Comparison of ENCODE assay signal across 7 worm cellular contexts in genomic region chrII:8016761-8017160, ce11.
A peak's percentile ranks its signal among the peaks of the same experiment; 100 is the strongest.
TF ChIP-seq lines count a peak whose summit lies in the region.

No protein-coding gene starts in this region.

TF ChIP-seq in whole organism, L1 larva, 84 proteins besides CTCF, POLR2A, EP300 and RAD21 (continues in another document):
- TF ChIP-seq ceh-88 (GFP tag; IDR thresholded peaks at IDR 0.05; lab: Robert Waterston, UW) (peak; percentile 22; the same call in 1 of the 2 replicates), pqm-1 (tag; optimal IDR thresholded peaks at IDR 0.05; lab: Kevin White, UChicago) (no peak), egl-13 (tag; optimal IDR thresholded peaks at IDR 0.05; lab: Kevin White, UChicago) (no peak), mdl-1 (tag; optimal IDR thresholded peaks at IDR 0.05; lab: Kevin White, UChicago) (peak; percentile 19 to 95), ceh-63 (GFP tag; optimal IDR thresholded peaks at IDR 0.05; lab: Kevin White, UChicago) (no peak), nhr-47 (tag; optimal IDR thresholded peaks at IDR 0.05; lab: Kevin White, UChicago) (peak; percentile 53), lir-3 (tag; optimal IDR thresholded peaks at IDR 0.05; lab: Kevin White, UChicago; ENCODE audit: poor library complexity) (peak; percentile 65), fkh-8 (tag; optimal IDR thresholded peaks at IDR 0.05; lab: Kevin White, UChicago) (no peak), zip-4 (GFP tag; optimal IDR thresholded peaks at IDR 0.05; lab: Kevin White, UChicago) (no peak), nhr-90 (tag; optimal IDR thresholded peaks at IDR 0.05; lab: Kevin White, UChicago; ENCODE audit: poor library complexity) (peak; percentile 89), xbp-1 (tag; optimal IDR thresholded peaks at IDR 0.05; lab: Kevin White, UChicago) (peak; percentile 43), fos-1 (tag; optimal IDR thresholded peaks at IDR 0.05; lab: Kevin White, UChicago) (no peak), egl-27 (tag; optimal IDR thresholded peaks at IDR 0.05; lab: Kevin White, UChicago) (peak; percentile 23 to 39)

TF ChIP-seq in whole organism, L2 larva, 48 proteins besides CTCF, POLR2A, EP300 and RAD21 (continues in another document):
- TF ChIP-seq nhr-237 (tag; optimal IDR thresholded peaks at IDR 0.05; lab: Kevin White, UChicago) (no peak), fos-1 (tag; optimal IDR thresholded peaks at IDR 0.05; lab: Kevin White, UChicago) (peak; percentile 75), ztf-11 (tag; optimal IDR thresholded peaks at IDR 0.05; lab: Kevin White, UChicago) (no peak), nhr-10 (tag; optimal IDR thresholded peaks at IDR 0.05; lab: Kevin White, UChicago) (no peak), nhr-6 (tag; optimal IDR thresholded peaks at IDR 0.05; lab: Kevin White, UChicago) (peak; percentile 51), ceh-82 (tag; optimal IDR thresholded peaks at IDR 0.05; lab: Kevin White, UChicago) (no peak), egl-27 (tag; optimal IDR thresholded peaks at IDR 0.05; lab: Kevin White, UChicago) (peak; percentile 51), ceh-16 (tag; optimal IDR thresholded peaks at IDR 0.05; lab: Kevin White, UChicago) (peak; percentile 38), zag-1 (tag; optimal IDR thresholded peaks at IDR 0.05; lab: Kevin White, UChicago) (no peak), lin-39 (tag; optimal IDR thresholded peaks at IDR 0.05; lab: Kevin White, UChicago) (no peak), lin-11 (tag; optimal IDR thresholded peaks at IDR 0.05; lab: Kevin White, UChicago) (no peak), unc-62 (GFP tag; optimal IDR thresholded peaks at IDR 0.05; lab: Kevin White, UChicago) (no peak), nhr-21 (tag; optimal IDR thresholded peaks at IDR 0.05; lab: Kevin White, UChicago) (peak; percentile 97), skn-1 (tag; optimal IDR thresholded peaks at IDR 0.05; lab: Kevin White, UChicago) (no peak)

TF ChIP-seq in whole organism, L3 larva, 47 proteins besides CTCF, POLR2A, EP300 and RAD21 (continues in another document):
- TF ChIP-seq nhr-43 (tag; optimal IDR thresholded peaks at IDR 0.05; lab: Kevin White, UChicago; ENCODE audit: poor library complexity, severe bottlenecking) (peak; percentile 91), ama-1 (optimal IDR thresholded peaks at IDR 0.05; lab: Kevin White, UChicago) (peak; percentile 57), nhr-23 (tag; optimal IDR thresholded peaks at IDR 0.05; lab: Kevin White, UChicago) (peak; percentile 96), tbx-2 (tag; optimal IDR thresholded peaks at IDR 0.05; lab: Kevin White, UChicago) (peak; percentile 26), ZK546.5 (tag; optimal IDR thresholded peaks at IDR 0.05; lab: Kevin White, UChicago) (no peak), zag-1 (tag; optimal IDR thresholded peaks at IDR 0.05; lab: Kevin White, UChicago) (no peak), elt-2 (tag; optimal IDR thresholded peaks at IDR 0.05; lab: Kevin White, UChicago) (peak; percentile 89), mml-1 (tag; optimal IDR thresholded peaks at IDR 0.05; lab: Kevin White, UChicago) (no peak), pha-4 (tag; optimal IDR thresholded peaks at IDR 0.05; lab: Kevin White, UChicago) (peak; percentile 32), snpc-4 (tag; optimal IDR thresholded peaks at IDR 0.05; lab: Kevin White, UChicago) (no peak), ceh-28 (tag; optimal IDR thresholded peaks at IDR 0.05; lab: Kevin White, UChicago) (peak; percentile 34), jun-1 (tag; optimal IDR thresholded peaks at IDR 0.05; lab: Kevin White, UChicago) (peak; percentile 83), pqm-1 (tag; optimal IDR thresholded peaks at IDR 0.05; lab: Kevin White, UChicago) (peak; percentile 96)

TF ChIP-seq in whole organism, L4 larva, 104 proteins besides CTCF, POLR2A, EP300 and RAD21 (continues in another document):
- TF ChIP-seq aha-1 (tag; lab: Kevin White, UChicago) (peak; percentile 97), jun-1 (tag; optimal IDR thresholded peaks at IDR 0.05; lab: Kevin White, UChicago) (peak; percentile 48), madf-5 (GFP tag; IDR thresholded peaks at IDR 0.05; lab: Robert Waterston, UW) (0 out of 4 replicates have a peak, but pooled peaks of 1 of the 2 experiments have one; percentile 14), T26A8.4 (GFP tag; IDR thresholded peaks at IDR 0.05; lab: Robert Waterston, UW) (0 out of 2 replicates have a peak, but pooled peaks have one; percentile 34), snpc-4 (tag; optimal IDR thresholded peaks at IDR 0.05; lab: Kevin White, UChicago) (no peak), saeg-2 (GFP tag; IDR thresholded peaks at IDR 0.05; lab: Robert Waterston, UW) (peak; percentile 68; the same call in 1 of the 2 replicates), arid-1 (GFP tag; conservative IDR thresholded peaks at IDR 0.05; lab: Robert Waterston, UW) (peak; percentile 47; the same call in 1 of the 2 replicates), nhr-237 (tag; optimal IDR thresholded peaks at IDR 0.05; lab: Kevin White, UChicago) (no peak), hif-1 (tag; optimal IDR thresholded peaks at IDR 0.05; lab: Kevin White, UChicago) (peak in 1 of 2 experiments; percentile 81), nhr-48 (tag; optimal IDR thresholded peaks at IDR 0.05; lab: Kevin White, UChicago) (peak; percentile 96), nhr-25 (tag; optimal IDR thresholded peaks at IDR 0.05; lab: Kevin White, UChicago; ENCODE audit: borderline replicate concordance, insufficient read depth) (peak; percentile 53), lin-13 (GFP tag; optimal IDR thresholded peaks at IDR 0.05; lab: Kevin White, UChicago) (peak; percentile 13)

TF ChIP-seq in whole organism, late embryonic, 69 proteins besides CTCF, POLR2A, EP300 and RAD21:
- no peak for TF ChIP-seq hlh-15 (tag; optimal IDR thresholded peaks at IDR 0.05; lab: Kevin White, UChicago)
- TF ChIP-seq hlh-30 (tag; optimal IDR thresholded peaks at IDR 0.05; lab: Kevin White, UChicago; ENCODE audit: insufficient read depth): peak; percentile 78
- no peak for TF ChIP-seq nhr-11 (tag; optimal IDR thresholded peaks at IDR 0.05; lab: Kevin White, UChicago)
- TF ChIP-seq pros-1 (tag; optimal IDR thresholded peaks at IDR 0.05; lab: Kevin White, UChicago): no peak

TF ChIP-seq in whole organism, mixed stage, embryonic, 35 proteins besides CTCF, POLR2A, EP300 and RAD21:
- TF ChIP-seq ztf-11 (tag; optimal IDR thresholded peaks at IDR 0.05; lab: Kevin White, UChicago) (no peak), elt-1 (tag; optimal IDR thresholded peaks at IDR 0.05; lab: Kevin White, UChicago; ENCODE audit: borderline replicate concordance, insufficient read depth) (no peak), zip-8 (tag; optimal IDR thresholded peaks at IDR 0.05; lab: Kevin White, UChicago) (peak; percentile 2), unc-39 (tag; optimal IDR thresholded peaks at IDR 0.05; lab: Kevin White, UChicago) (no peak)
TF ChIP-seq in whole organism, mixed stage, embryonic: peak in this region for 1.

TF ChIP-seq in whole organism, young adult, 124 proteins besides CTCF, POLR2A, EP300 and RAD21 (continues in another document):
- TF ChIP-seq ztf-26 (tag; optimal IDR thresholded peaks at IDR 0.05; lab: Kevin White, UChicago) (peak; percentile 71), tbx-9 (tag; optimal IDR thresholded peaks at IDR 0.05; lab: Kevin White, UChicago; ENCODE audit: borderline replicate concordance) (no peak), hmg-1.2 (GFP tag; IDR thresholded peaks at IDR 0.05; lab: Robert Waterston, UW) (peak; percentile 38), Y67H2A.10 (GFP tag; conservative IDR thresholded peaks at IDR 0.05; lab: Robert Waterston, UW) (peak; percentile 51; the same call in 1 of the 2 replicates), atf-7 (tag; optimal IDR thresholded peaks at IDR 0.05; lab: Kevin White, UChicago) (peak; percentile 86), lir-1 (GFP tag; conservative IDR thresholded peaks at IDR 0.05; lab: Robert Waterston, UW) (0 out of 2 replicates have a peak, but pooled peaks have one; percentile 60), T07F8.4 (tag; optimal IDR thresholded peaks at IDR 0.05; lab: Kevin White, UChicago) (no peak), snpc-1.1 (tag; optimal IDR thresholded peaks at IDR 0.05; lab: Kevin White, UChicago; ENCODE audit: insufficient read depth) (no peak), somi-1 (GFP tag; optimal IDR thresholded peaks at IDR 0.05; lab: Kevin White, UChicago) (peak; percentile 90), cebp-1 (GFP tag; IDR thresholded peaks at IDR 0.05; lab: Robert Waterston, UW) (0 out of 2 replicates have a peak, but pooled peaks have one; percentile 8), cebp-1 (tag; optimal IDR thresholded peaks at IDR 0.05; lab: Kevin White, UChicago) (peak; percentile 72), egl-18 (GFP tag; IDR thresholded peaks at IDR 0.05; lab: Robert Waterston, UW) (no peak), ceh-79 (tag; optimal IDR thresholded peaks at IDR 0.05; lab: Kevin White, UChicago) (no peak), dox-1 (GFP tag; IDR thresholded peaks at IDR 0.05; lab: Robert Waterston, UW) (0 out of 2 replicates have a peak, but pooled peaks have one; percentile 4), lin-26 (GFP tag; IDR thresholded peaks at IDR 0.05; lab: Robert Waterston, UW) (peak; percentile 70; the same call in 1 of the 2 replicates), attf-5 (GFP tag; optimal IDR thresholded peaks at IDR 0.05; lab: Kevin White, UChicago) (peak; percentile 68), B0261.1 (tag; optimal IDR thresholded peaks at IDR 0.05; lab: Kevin White, UChicago) (no peak), repo-1 (tag; optimal IDR thresholded peaks at IDR 0.05; lab: Kevin White, UChicago) (no peak), C06A6.2 (GFP tag; conservative IDR thresholded peaks at IDR 0.05; lab: Robert Waterston, UW) (peak; percentile 76), zfh-2 (GFP tag; conservative IDR thresholded peaks at IDR 0.05; lab: Robert Waterston, UW) (no peak), K12H6.12 (tag; optimal IDR thresholded peaks at IDR 0.05; lab: Kevin White, UChicago) (no peak), attf-6 (GFP tag; IDR thresholded peaks at IDR 0.05; lab: Robert Waterston, UW) (no peak), gei-17 (GFP tag; optimal IDR thresholded peaks at IDR 0.05; lab: Kevin White, UChicago) (peak; percentile 5), cebp-2 (GFP tag; IDR thresholded peaks at IDR 0.05; lab: Robert Waterston, UW) (0 out of 2 replicates have a peak, but pooled peaks have one; percentile 55), lin-40 (tag; optimal IDR thresholded peaks at IDR 0.05; lab: Kevin White, UChicago) (peak; percentile 64), nhr-80 (tag; optimal IDR thresholded peaks at IDR 0.05; lab: Kevin White, UChicago) (peak; percentile 90), nfya-2 (GFP tag; IDR thresholded peaks at IDR 0.05; lab: Robert Waterston, UW) (no peak), let-607 (tag; optimal IDR thresholded peaks at IDR 0.05; lab: Kevin White, UChicago) (peak in 1 of 2 experiments; percentile 39), K11D2.4 (GFP tag; IDR thresholded peaks at IDR 0.05; lab: Robert Waterston, UW) (peak; percentile 57; the same call in 1 of the 2 replicates), die-1 (tag; optimal IDR thresholded peaks at IDR 0.05; lab: Kevin White, UChicago) (peak; percentile 49), hsf-1 (GFP tag; IDR thresholded peaks at IDR 0.05; lab: Robert Waterston, UW) (peak; percentile 38; the same call in 1 of the 2 replicates), madf-10 (tag; optimal IDR thresholded peaks at IDR 0.05; lab: Kevin White, UChicago) (no peak), ekl-4 (GFP tag; IDR thresholded peaks at IDR 0.05; lab: Robert Waterston, UW) (peak; percentile 60; the same call in 1 of the 2 replicates)
